Worm (Caenorhabditis elegans) whole organism, L2 larva: Measurements from ENCODE around the gene srh-3.

Experiments
- C34F6.9 ChIP-seq: fragments of 150-350 bp; optimal IDR thresholded peaks from 2 replicates; lab custom pipeline; 2014; ENCODE audit warnings: missing biosample characterization, missing genetic modification characterization
- F13H6.1 ChIP-seq: sonication (generic microtip); optimal IDR thresholded peaks from 2 replicates; lab custom pipeline; 2016; ENCODE audit warnings: missing genetic modification characterization, missing compliant biosample characterization
- ZK546.5 ChIP-seq: sonication (generic microtip); optimal IDR thresholded peaks from 2 replicates; lab custom pipeline; 2017; ENCODE audit warnings: missing biosample characterization, missing genetic modification characterization
- alr-1 ChIP-seq: fragments of 150-350 bp; optimal IDR thresholded peaks from 2 replicates; lab custom pipeline; 2014; ENCODE audit warnings: missing biosample characterization, missing genetic modification characterization
- aly-2 ChIP-seq: fragments of 150-350 bp; optimal IDR thresholded peaks from 2 replicates; lab custom pipeline; 2014; ENCODE audit warnings: missing biosample characterization, missing genetic modification characterization
- blmp-1 ChIP-seq: sonication (generic microtip); optimal IDR thresholded peaks from 2 replicates; lab custom pipeline; 2017; ENCODE audit warnings: missing genetic modification characterization, mild to moderate bottlenecking, missing compliant biosample characterization, antibody characterized with exemption, moderate library complexity; ENCODE audit not compliant: insufficient read depth
- ceh-16 ChIP-seq: fragments of 150-350 bp; optimal IDR thresholded peaks from 2 replicates; lab custom pipeline; 2014; ENCODE audit warnings: missing biosample characterization, missing genetic modification characterization
- crh-2 ChIP-seq: sonication (generic microtip); optimal IDR thresholded peaks from 2 replicates; lab custom pipeline; 2017; ENCODE audit warnings: missing biosample characterization, missing genetic modification characterization
- elt-1 ChIP-seq: fragments of 150-350 bp; optimal IDR thresholded peaks from 2 replicates; lab custom pipeline; 2014; ENCODE audit warnings: missing biosample characterization, missing genetic modification characterization
- elt-3 ChIP-seq: sonication (generic microtip); optimal IDR thresholded peaks from 2 replicates; lab custom pipeline; 2017; ENCODE audit warnings: missing biosample characterization, missing genetic modification characterization
- fos-1 ChIP-seq: fragments of 150-350 bp; optimal IDR thresholded peaks from 2 replicates; lab custom pipeline; 2014; ENCODE audit warnings: missing biosample characterization, missing genetic modification characterization
- lin-11 ChIP-seq: fragments of 150-350 bp; sonication (generic microtip); optimal IDR thresholded peaks from 2 replicates; lab custom pipeline; 2014; ENCODE audit warnings: missing biosample characterization, missing genetic modification characterization, inconsistent platforms, mixed read lengths
- lin-13 ChIP-seq: fragments of 150-350 bp; optimal IDR thresholded peaks from 2 replicates; lab custom pipeline; 2014; ENCODE audit warnings: missing biosample characterization, missing genetic modification reagents, missing genetic modification characterization
- lin-39 ChIP-seq: fragments of 150-350 bp; optimal IDR thresholded peaks from 2 replicates; lab custom pipeline; 2014; ENCODE audit warnings: missing biosample characterization, missing genetic modification reagents, missing genetic modification characterization
- lsy-2 ChIP-seq, 2 experiments: fragments of 150-350 bp in 1 of 2; sonication (generic microtip) in 1 of 2; optimal IDR thresholded peaks; 2 replicates each; lab custom pipeline; 2014 to 2017; ENCODE audit warnings: missing biosample characterization in 2 of 2, missing genetic modification characterization in 2 of 2
- mab-5 ChIP-seq: fragments of 150-350 bp; optimal IDR thresholded peaks from 2 replicates; lab custom pipeline; 2014; ENCODE audit warnings: missing biosample characterization, missing genetic modification characterization
- mbf-1 ChIP-seq: sonication (generic microtip); optimal IDR thresholded peaks from 2 replicates; lab custom pipeline; 2017; ENCODE audit warnings: missing biosample characterization, missing genetic modification characterization
- mdl-1 ChIP-seq, 2 experiments: fragments of 150-350 bp in 1 of 2; sonication (generic microtip) in 1 of 2; optimal IDR thresholded peaks; 2 replicates each; lab custom pipeline; 2017; ENCODE audit warnings: missing biosample characterization in 2 of 2, missing genetic modification characterization in 2 of 2
- nhr-10 ChIP-seq: sonication (generic microtip); optimal IDR thresholded peaks from 2 replicates; lab custom pipeline; 2017; ENCODE audit warnings: missing biosample characterization, missing genetic modification characterization
- nhr-11 ChIP-seq: fragments of 150-350 bp; optimal IDR thresholded peaks from 2 replicates; lab custom pipeline; 2014; ENCODE audit warnings: missing biosample characterization, missing genetic modification characterization
- nhr-12 ChIP-seq: fragments of 150-350 bp; optimal IDR thresholded peaks from 2 replicates; lab custom pipeline; 2014; ENCODE audit warnings: missing biosample characterization, missing genetic modification characterization
- nhr-21 ChIP-seq: fragments of 150-350 bp; optimal IDR thresholded peaks from 2 replicates; lab custom pipeline; 2014; ENCODE audit warnings: missing biosample characterization, missing genetic modification characterization
- nhr-23 ChIP-seq: fragments of 150-350 bp; optimal IDR thresholded peaks from 2 replicates; lab custom pipeline; 2014; ENCODE audit warnings: missing biosample characterization, missing genetic modification reagents, missing genetic modification characterization
- nhr-237 ChIP-seq: fragments of 150-350 bp; optimal IDR thresholded peaks from 2 replicates; lab custom pipeline; 2014; ENCODE audit warnings: missing biosample characterization, missing genetic modification characterization
- nhr-25 ChIP-seq: fragments of 150-350 bp; sonication (generic microtip); optimal IDR thresholded peaks from 3 replicates; lab custom pipeline; 2014; ENCODE audit warnings: missing biosample characterization, missing genetic modification characterization
- peb-1 ChIP-seq: fragments of 150-350 bp; optimal IDR thresholded peaks from 2 replicates; lab custom pipeline; 2014; ENCODE audit warnings: missing biosample characterization, missing genetic modification characterization
- skn-1 ChIP-seq: sonication (generic microtip); optimal IDR thresholded peaks from 2 replicates; lab custom pipeline; 2017; ENCODE audit warnings: missing biosample characterization, missing genetic modification characterization
- sma-9 ChIP-seq, 2 experiments: fragments of 150-350 bp in 1 of 2; sonication (generic microtip) in 1 of 2; optimal IDR thresholded peaks; 2 replicates each; lab custom pipeline; 2014 to 2016; ENCODE audit warnings: missing genetic modification characterization in 2 of 2, mild to moderate bottlenecking in 1 of 2, missing biosample characterization in 1 of 2, missing compliant biosample characterization in 1 of 2, missing genetic modification reagents in 1 of 2, moderate library complexity in 1 of 2
- snpc-4 ChIP-seq: fragments of 150-350 bp; optimal IDR thresholded peaks from 2 replicates; lab custom pipeline; 2014; ENCODE audit warnings: missing biosample characterization, missing genetic modification characterization
- unc-39 ChIP-seq: fragments of 150-350 bp; optimal IDR thresholded peaks from 2 replicates; lab custom pipeline; 2014; ENCODE audit warnings: missing biosample characterization, missing genetic modification characterization
- unc-62 ChIP-seq: fragments of 150-350 bp; optimal IDR thresholded peaks from 2 replicates; lab custom pipeline; 2014; ENCODE audit warnings: missing biosample characterization, missing genetic modification reagents, missing genetic modification characterization
- ztf-11 ChIP-seq: sonication (generic microtip); optimal IDR thresholded peaks from 2 replicates; lab custom pipeline; 2017; ENCODE audit warnings: missing biosample characterization, missing genetic modification characterization
- ztf-4 ChIP-seq: fragments of 150-350 bp; optimal IDR thresholded peaks from 2 replicates; lab custom pipeline; 2014; ENCODE audit warnings: missing biosample characterization, missing genetic modification characterization

srh-3 gene

DNA sequence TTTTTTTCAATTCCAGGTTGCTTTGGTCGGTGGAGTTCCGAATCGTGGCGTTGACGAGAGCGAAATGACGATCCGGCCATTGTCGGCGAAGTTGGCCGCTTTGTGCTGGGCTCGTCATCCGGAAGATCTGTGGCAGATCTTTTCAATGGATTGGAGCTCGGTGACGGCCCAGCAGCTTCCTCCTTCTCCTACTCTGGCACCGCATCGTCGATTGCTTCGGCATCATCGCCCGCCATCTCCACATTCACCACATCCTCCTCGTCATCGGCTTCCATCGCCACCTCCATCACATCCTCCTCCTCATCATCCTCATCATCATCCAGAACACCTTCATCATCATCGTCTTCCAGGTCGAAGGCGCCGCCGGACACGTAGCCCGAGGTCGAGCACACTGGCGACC, 16.0 kb downstream of the srh-3 start:
- no peak for TF ChIP-seq ztf-4
- TF ChIP-seq lsy-2 (tag; optimal IDR thresholded peaks at IDR 0.05; lab: Kevin White, UChicago), result no peak
- TF ChIP-seq lin-13 (GFP tag; lab: Kevin White, UChicago), result no peak
- TF ChIP-seq nhr-10 (tag; lab: Kevin White, UChicago), result no peak
- TF ChIP-seq elt-3, result no peak
- TF ChIP-seq aly-2, result no peak
- no peak for TF ChIP-seq alr-1 (tag; lab: Kevin White, UChicago)
- no peak for TF ChIP-seq lin-39 (tag; lab: Kevin White, UChicago)
- no peak for TF ChIP-seq unc-62
- TF ChIP-seq skn-1, result no peak
- no peak for TF ChIP-seq snpc-4
- no peak for TF ChIP-seq nhr-237 (tag; lab: Kevin White, UChicago)
- TF ChIP-seq crh-2 (tag; lab: Kevin White, UChicago), result no peak
- TF ChIP-seq unc-39 (tag; lab: Kevin White, UChicago), result no peak
- TF ChIP-seq F13H6.1 (tag; lab: Kevin White, UChicago), result no peak
- TF ChIP-seq mbf-1 (tag; lab: Kevin White, UChicago), result no peak
- TF ChIP-seq ZK546.5 (tag; lab: Kevin White, UChicago), result no peak
- no peak for TF ChIP-seq nhr-12

- TF ChIP-seq nhr-23 (no peak), nhr-237 (tag; lab: Kevin White, UChicago) (no peak), lin-11 (no peak), fos-1 (tag; lab: Kevin White, UChicago) (no peak)
Observed at ce11 chrV:1699228-1699795, 16.9 kb downstream of the srh-3 start.

DNA sequence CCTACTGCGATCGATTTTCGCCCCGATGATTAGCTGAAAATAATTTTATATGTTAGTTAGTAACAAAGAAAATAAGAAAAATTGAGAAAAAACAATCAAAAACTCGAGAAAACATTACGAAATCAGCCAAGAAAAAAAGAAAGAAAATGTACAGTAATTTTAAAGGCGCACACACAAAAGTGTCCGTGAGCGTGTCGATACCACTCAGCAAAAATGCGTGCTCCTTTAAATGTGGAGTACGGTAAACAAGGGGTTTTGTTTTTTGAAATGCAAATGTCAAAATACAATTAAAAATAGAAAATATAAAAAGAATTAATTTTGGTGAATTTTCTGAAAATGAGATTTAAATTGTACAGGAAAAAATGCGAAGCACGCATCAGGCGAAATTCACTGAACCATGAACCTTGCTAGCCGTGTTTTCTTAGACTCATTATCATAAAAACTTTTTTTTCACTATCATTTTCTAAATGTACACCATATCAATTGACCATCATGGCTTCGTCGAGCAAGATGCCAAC, 19.3 kb downstream of the srh-3 start, which contains the start of gene srw-90:
srw-90 (plus strand) TSS at position 468 of the 518 bp plus-strand sequence.
- TF ChIP-seq nhr-11 (tag; lab: Kevin White, UChicago) (no peak), mdl-1 (tag; optimal IDR thresholded peaks at IDR 0.05; lab: Kevin White, UChicago) (no peak), crh-2 (tag; lab: Kevin White, UChicago) (no peak), ZK546.5 (tag; lab: Kevin White, UChicago) (no peak), nhr-21 (tag; lab: Kevin White, UChicago) (no peak), ztf-4 (no peak), C34F6.9 (tag; lab: Kevin White, UChicago) (no peak), mbf-1 (tag; lab: Kevin White, UChicago) (no peak), ceh-16 (no peak)

- TF ChIP-seq snpc-4 (no peak), lsy-2 (tag; optimal IDR thresholded peaks at IDR 0.05; lab: Kevin White, UChicago) (no peak), blmp-1 (tag; lab: Kevin White, UChicago) (no peak), nhr-237 (tag; lab: Kevin White, UChicago) (no peak), ztf-11 (tag; lab: Kevin White, UChicago) (no peak), mab-5 (tag; lab: Kevin White, UChicago) (no peak), ZK546.5 (tag; lab: Kevin White, UChicago) (no peak), sma-9 (GFP tag; optimal IDR thresholded peaks at IDR 0.05; lab: Kevin White, UChicago) (no peak), sma-9 (tag; optimal IDR thresholded peaks at IDR 0.05; lab: Kevin White, UChicago) (no peak), mdl-1 (tag; optimal IDR thresholded peaks at IDR 0.05; lab: Kevin White, UChicago) (no peak), elt-3 (no peak), nhr-25 (no peak), alr-1 (tag; lab: Kevin White, UChicago) (no peak), peb-1 (tag; lab: Kevin White, UChicago) (no peak), mbf-1 (tag; lab: Kevin White, UChicago) (no peak), nhr-10 (tag; lab: Kevin White, UChicago) (no peak)
- TF ChIP-seq, all 48 proteins: peak for 0
Observed at ce11 chrV:1708441-1708840, 26.1 kb downstream of the srh-3 start, which contains the start of gene srw-99. Gene srw-99 (plus strand): TSS chrV:1708741.

DNA sequence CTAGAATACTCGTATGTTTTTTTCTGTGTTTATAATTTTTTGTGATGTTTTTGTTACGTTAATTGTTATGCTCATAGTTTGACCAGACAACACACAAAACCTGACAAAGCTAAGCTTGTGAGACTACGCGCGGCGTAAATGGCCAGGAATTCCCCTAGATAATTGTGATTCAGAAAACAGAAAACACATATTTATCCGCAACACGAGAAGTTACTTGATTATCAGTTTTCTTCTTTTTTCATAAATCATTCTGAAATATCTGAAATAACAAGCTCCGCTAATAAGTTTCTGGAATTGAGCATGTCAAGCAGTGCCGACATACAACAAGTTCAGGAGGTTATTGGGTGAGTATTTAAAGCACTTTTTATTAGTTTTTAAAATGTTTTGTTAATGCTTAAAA, 28.5 kb downstream of the srh-3 start, which contains the start of gene srw-100:
srw-100 (plus strand) TSS at position 301 of the 400 bp plus-strand sequence.
- no peak for TF ChIP-seq lin-39 (tag; lab: Kevin White, UChicago)
- TF ChIP-seq F13H6.1 (tag; lab: Kevin White, UChicago), result no peak
- TF ChIP-seq alr-1 (tag; lab: Kevin White, UChicago), result no peak
- TF ChIP-seq nhr-10 (tag; lab: Kevin White, UChicago), result no peak
- TF ChIP-seq elt-1, result no peak
